Fruit fly (Drosophila melanogaster): ENCODE results near the gene Ir67c.

Gene Ir67c

DNA sequence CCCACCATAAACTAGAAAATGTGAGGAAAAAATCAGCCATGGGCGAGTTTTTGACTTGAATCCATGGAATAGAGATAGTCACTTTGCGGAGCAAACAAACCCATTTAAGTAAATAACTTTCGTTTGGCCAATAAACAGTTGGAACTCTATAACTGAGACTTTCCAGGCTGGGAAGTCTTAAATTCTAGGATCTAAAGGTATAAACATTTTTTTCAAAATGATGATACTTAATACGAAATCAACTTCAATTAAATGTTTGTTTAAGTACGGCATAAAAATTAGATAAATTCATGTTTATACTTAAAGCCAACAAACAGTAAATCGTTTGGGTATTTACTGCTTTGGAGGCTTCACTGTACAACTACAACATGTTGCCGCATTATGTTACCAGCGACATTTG is 6.0 kb upstream of the Ir67c start:
- TF ChIP-seq Dll (optimal IDR thresholded peaks at IDR 0.05) (no peak), usp (GFP tag; optimal IDR thresholded peaks at IDR 0.05) (no peak), pan (optimal IDR thresholded peaks at IDR 0.05) (no peak), psq (optimal IDR thresholded peaks at IDR 0.05) (no peak), CG8478 (optimal IDR thresholded peaks at IDR 0.05) (no peak), EcR (GFP tag; optimal IDR thresholded peaks at IDR 0.05) (no peak)

- TF ChIP-seq CG8478 (optimal IDR thresholded peaks at IDR 0.05) (no peak), Dll (optimal IDR thresholded peaks at IDR 0.05) (no peak), usp (GFP tag; optimal IDR thresholded peaks at IDR 0.05) (no peak), psq (optimal IDR thresholded peaks at IDR 0.05) (no peak), EcR (GFP tag; optimal IDR thresholded peaks at IDR 0.05) (no peak), pan (optimal IDR thresholded peaks at IDR 0.05) (no peak)
These were observed 2.0 kb downstream of the Ir67c start, which contains the start of gene Ir67b for dm6 chr3L:10431883-10432282. TSS of gene Ir67b (minus strand) at chr3L:10431983.

DNA sequence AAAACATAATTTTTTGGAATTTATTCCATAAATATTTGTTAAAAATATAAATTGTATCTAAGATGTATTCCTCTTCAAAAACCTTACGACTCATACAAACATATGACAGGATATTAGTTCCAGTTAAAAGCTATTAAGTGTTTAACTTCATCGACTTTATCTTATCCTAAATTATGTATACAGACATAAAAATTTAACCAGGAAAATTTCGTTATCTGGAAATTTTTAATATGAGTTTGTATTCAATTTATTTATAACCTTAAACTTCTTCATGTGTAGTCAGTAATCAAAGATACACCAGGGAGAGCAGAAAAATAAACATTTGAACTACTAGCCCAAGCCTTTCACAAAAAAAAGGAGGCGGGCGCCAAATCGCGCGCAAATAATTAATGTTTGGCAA is 4.4 kb downstream of the Ir67c start:
- TF ChIP-seq EcR (GFP tag; optimal IDR thresholded peaks at IDR 0.05) (no peak), psq (optimal IDR thresholded peaks at IDR 0.05) (no peak), usp (GFP tag; optimal IDR thresholded peaks at IDR 0.05) (no peak), pan (optimal IDR thresholded peaks at IDR 0.05) (no peak), CG8478 (optimal IDR thresholded peaks at IDR 0.05) (no peak), Dll (optimal IDR thresholded peaks at IDR 0.05) (no peak)

DNA sequence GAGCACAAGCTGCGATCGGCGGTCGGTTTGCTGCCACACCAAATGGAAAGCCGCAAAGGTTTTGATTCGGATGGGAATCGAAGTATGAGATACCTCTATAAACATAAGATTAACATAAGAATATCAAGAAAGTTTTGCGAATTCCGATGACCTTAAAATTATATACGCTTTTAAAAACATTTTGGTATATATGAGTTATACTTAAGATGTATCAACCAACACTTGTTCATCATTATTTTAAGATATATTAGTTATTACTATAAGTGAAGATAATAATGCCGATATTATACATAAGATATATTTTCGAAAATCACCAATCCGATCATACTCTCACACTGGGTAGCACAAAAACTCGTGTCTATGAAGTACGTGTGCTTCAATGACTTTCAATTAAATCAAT is 5.2 kb downstream of the Ir67c start:
- TF ChIP-seq psq (optimal IDR thresholded peaks at IDR 0.05) (no peak), Dll (optimal IDR thresholded peaks at IDR 0.05) (no peak), EcR (GFP tag; optimal IDR thresholded peaks at IDR 0.05) (no peak), pan (optimal IDR thresholded peaks at IDR 0.05) (no peak), CG8478 (optimal IDR thresholded peaks at IDR 0.05) (no peak), usp (GFP tag; optimal IDR thresholded peaks at IDR 0.05) (no peak)

dm6 chr3L:10428027-10428426 is 5.9 kb downstream of the Ir67c start:
- TF ChIP-seq Dll (optimal IDR thresholded peaks at IDR 0.05) (no peak), CG8478 (optimal IDR thresholded peaks at IDR 0.05) (no peak), psq (optimal IDR thresholded peaks at IDR 0.05) (no peak), EcR (GFP tag; optimal IDR thresholded peaks at IDR 0.05) (no peak), usp (GFP tag; optimal IDR thresholded peaks at IDR 0.05) (no peak), pan (optimal IDR thresholded peaks at IDR 0.05) (no peak)

dm6 chr3L:10427318-10427717 is 6.6 kb downstream of the Ir67c start:
- TF ChIP-seq pan (optimal IDR thresholded peaks at IDR 0.05) (no peak), CG8478 (optimal IDR thresholded peaks at IDR 0.05) (no peak), usp (GFP tag; optimal IDR thresholded peaks at IDR 0.05) (no peak), EcR (GFP tag; optimal IDR thresholded peaks at IDR 0.05) (no peak), psq (optimal IDR thresholded peaks at IDR 0.05) (no peak), Dll (optimal IDR thresholded peaks at IDR 0.05) (no peak)

- TF ChIP-seq pan (optimal IDR thresholded peaks at IDR 0.05) = no peak
- no peak for TF ChIP-seq psq (optimal IDR thresholded peaks at IDR 0.05)
- TF ChIP-seq Dll (optimal IDR thresholded peaks at IDR 0.05) = no peak
- no peak for TF ChIP-seq CG8478 (optimal IDR thresholded peaks at IDR 0.05)
- TF ChIP-seq EcR (GFP tag; optimal IDR thresholded peaks at IDR 0.05) = no peak
- TF ChIP-seq usp (GFP tag; optimal IDR thresholded peaks at IDR 0.05) = no peak
These were observed 15.5 kb downstream of the Ir67c start for dm6 chr3L:10418401-10418800.

DNA sequence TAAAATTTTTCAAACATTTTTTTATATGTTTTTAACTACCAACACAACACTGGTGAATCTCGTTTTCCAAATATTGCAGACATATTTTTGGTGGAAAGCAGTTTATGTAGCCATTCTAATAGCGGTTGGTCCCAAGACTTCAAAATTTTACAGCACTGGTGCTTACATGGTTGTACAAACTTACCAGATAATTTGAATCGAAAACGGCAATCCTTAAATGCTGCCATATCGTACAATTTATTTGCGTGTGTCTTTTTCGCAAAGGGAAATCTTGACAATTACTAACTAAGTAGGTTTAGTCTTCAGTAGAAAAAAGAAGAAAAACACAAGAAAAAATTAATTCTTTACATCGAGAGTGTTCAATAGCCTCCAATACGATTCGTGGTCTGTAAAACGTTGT is 21.4 kb downstream of the Ir67c start, which contains the start of gene CG12362:
Gene CG12362, plus strand, starts transcription at position 301 of the 400 bp plus-strand sequence.
- TF ChIP-seq psq (optimal IDR thresholded peaks at IDR 0.05) (no peak), usp (GFP tag; optimal IDR thresholded peaks at IDR 0.05) (no peak), pan (optimal IDR thresholded peaks at IDR 0.05) (no peak), Dll (optimal IDR thresholded peaks at IDR 0.05) (no peak), EcR (GFP tag; optimal IDR thresholded peaks at IDR 0.05) (no peak), CG8478 (optimal IDR thresholded peaks at IDR 0.05) (no peak)

DNA sequence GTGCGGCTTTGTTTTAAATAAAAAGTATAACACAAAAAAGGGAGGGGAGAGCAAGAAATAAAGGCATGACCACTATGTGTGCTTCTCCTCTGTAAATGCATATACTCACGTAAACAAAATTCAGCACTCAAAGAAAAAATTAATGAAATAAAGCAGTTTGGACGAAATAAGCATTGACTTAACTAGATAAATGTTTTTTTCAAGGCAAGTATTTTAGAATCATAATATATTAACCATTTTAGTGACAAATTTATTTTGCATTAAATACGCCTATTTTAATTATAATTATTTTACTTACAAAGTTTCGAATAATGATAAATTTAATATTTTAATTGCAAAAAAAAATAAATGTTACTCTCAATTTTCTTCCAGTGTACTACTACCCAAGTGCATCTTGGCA is 22.3 kb downstream of the Ir67c start:
- no peak for TF ChIP-seq pan (optimal IDR thresholded peaks at IDR 0.05)
- TF ChIP-seq usp (GFP tag; optimal IDR thresholded peaks at IDR 0.05) = no peak
- no peak for TF ChIP-seq Dll (optimal IDR thresholded peaks at IDR 0.05)

DNA sequence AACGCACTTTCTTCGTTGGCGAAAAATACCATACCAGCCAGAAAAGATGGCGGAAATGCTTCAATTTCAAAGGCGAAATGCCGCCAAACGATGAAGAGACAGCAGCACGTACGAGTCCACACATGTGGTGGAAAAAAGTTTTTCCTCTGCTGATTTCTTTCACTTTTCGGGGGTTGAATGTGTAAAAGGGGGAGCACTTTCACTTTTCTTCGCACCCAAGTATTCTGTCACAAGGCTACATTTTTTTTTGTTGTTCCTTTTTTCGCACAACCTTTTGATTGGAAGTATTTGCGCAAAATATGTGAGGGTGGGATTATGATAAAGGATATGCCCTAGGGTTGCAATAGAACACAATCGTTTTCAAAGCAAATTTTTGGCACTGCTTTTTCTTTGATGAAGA is 24.4 kb downstream of the Ir67c start:
- no peak for TF ChIP-seq psq (optimal IDR thresholded peaks at IDR 0.05)
- TF ChIP-seq CG8478 (optimal IDR thresholded peaks at IDR 0.05) = no peak
- TF ChIP-seq Dll (optimal IDR thresholded peaks at IDR 0.05) = no peak
- TF ChIP-seq pan (optimal IDR thresholded peaks at IDR 0.05) = no peak
- no peak for TF ChIP-seq EcR (GFP tag; optimal IDR thresholded peaks at IDR 0.05)
- no peak for TF ChIP-seq usp (GFP tag; optimal IDR thresholded peaks at IDR 0.05)

dm6 chr3L:10407743-10408142 is 26.2 kb downstream of the Ir67c start:
- TF ChIP-seq usp (GFP tag; optimal IDR thresholded peaks at IDR 0.05) (no peak), Dll (optimal IDR thresholded peaks at IDR 0.05) (no peak), psq (optimal IDR thresholded peaks at IDR 0.05) (no peak), CG8478 (optimal IDR thresholded peaks at IDR 0.05) (no peak), EcR (GFP tag; optimal IDR thresholded peaks at IDR 0.05) (no peak), pan (optimal IDR thresholded peaks at IDR 0.05) (no peak)

- TF ChIP-seq EcR (GFP tag; optimal IDR thresholded peaks at IDR 0.05) (no peak), Dll (optimal IDR thresholded peaks at IDR 0.05) (no peak), psq (optimal IDR thresholded peaks at IDR 0.05) (no peak), pan (optimal IDR thresholded peaks at IDR 0.05) (no peak), CG8478 (optimal IDR thresholded peaks at IDR 0.05) (no peak), usp (GFP tag; optimal IDR thresholded peaks at IDR 0.05) (no peak)
These were observed 35.2 kb downstream of the Ir67c start for dm6 chr3L:10398678-10399077.

- TF ChIP-seq Dll (optimal IDR thresholded peaks at IDR 0.05) (no peak), CG8478 (optimal IDR thresholded peaks at IDR 0.05) (no peak), pan (optimal IDR thresholded peaks at IDR 0.05) (no peak), psq (optimal IDR thresholded peaks at IDR 0.05) (no peak), usp (GFP tag; optimal IDR thresholded peaks at IDR 0.05) (no peak), EcR (GFP tag; optimal IDR thresholded peaks at IDR 0.05) (no peak)
These were observed 37.4 kb downstream of the Ir67c start for dm6 chr3L:10396500-10396899.

All from whole organism.